Fruit fly (Drosophila melanogaster) whole organism, embryonic: ENCODE results near the gene Elo68alpha.

Experiments
- Abd-B ChIP-seq: fragments of 200-800 bp; sonication (Bioruptor generic); optimal IDR thresholded peaks from 2 replicates; lab custom pipeline; 2018; ENCODE audit warnings: missing biosample characterization, mild to moderate bottlenecking, missing genetic modification characterization, moderate library complexity
- CG10267 ChIP-seq: fragments of 200-800 bp; sonication (Bioruptor generic); optimal IDR thresholded peaks from 2 replicates; lab custom pipeline; 2018; ENCODE audit warnings: missing biosample characterization, mild to moderate bottlenecking, missing genetic modification characterization, moderate library complexity
- CG12659 ChIP-seq: fragments of 200-800 bp; sonication (Bioruptor generic); optimal IDR thresholded peaks from 3 replicates; lab custom pipeline; 2017; ENCODE audit warnings: mild to moderate bottlenecking, missing biosample characterization, missing genetic modification reagents, missing genetic modification characterization
- CG12769 ChIP-seq: fragments of 200-800 bp; sonication (Bioruptor generic); optimal IDR thresholded peaks from 2 replicates; lab custom pipeline; 2019; ENCODE audit warnings: missing biosample characterization, mild to moderate bottlenecking, missing genetic modification characterization, moderate library complexity
- CG13424 ChIP-seq: fragments of 200-800 bp; sonication (Bioruptor generic); optimal IDR thresholded peaks from 2 replicates; lab custom pipeline; 2019; ENCODE audit warnings: missing biosample characterization, mild to moderate bottlenecking, missing genetic modification characterization, moderate library complexity
- CG14014 ChIP-seq: fragments of 200-800 bp; sonication (Bioruptor generic); IDR thresholded peaks from 2 replicates; pipeline ENCODE4 v1.3.6; 2022; ENCODE audit warnings: missing biosample characterization, missing genetic modification characterization
- CG15514 ChIP-seq: fragments of 200-800 bp; sonication (Bioruptor generic); optimal IDR thresholded peaks from 3 replicates; lab custom pipeline; 2017; ENCODE audit warnings: missing biosample characterization, missing genetic modification characterization, mild to moderate bottlenecking, moderate library complexity, missing genetic modification reagents
- CG16779 ChIP-seq: fragments of 200-800 bp; sonication (Bioruptor generic); IDR thresholded peaks from 2 replicates; pipeline ENCODE4 v1.3.6; 2022; ENCODE audit warnings: missing biosample characterization, missing genetic modification characterization
- CG16813 ChIP-seq: fragments of 200-800 bp; sonication (Bioruptor generic); IDR thresholded peaks from 3 replicates; pipeline ENCODE4 v1.3.6; 2022; ENCODE audit warnings: missing biosample characterization, missing genetic modification characterization; ENCODE audit not compliant: partially characterized antibody
- CG17186 ChIP-seq: fragments of 200-800 bp; sonication (Bioruptor generic); optimal IDR thresholded peaks from 3 replicates; lab custom pipeline; 2017; ENCODE audit warnings: missing biosample characterization, missing genetic modification reagents, missing genetic modification characterization
- CG1792 ChIP-seq: fragments of 200-800 bp; sonication (Bioruptor generic); optimal IDR thresholded peaks from 2 replicates; lab custom pipeline; 2016; ENCODE audit warnings: missing biosample characterization, missing genetic modification characterization
- CG18262 ChIP-seq: fragments of 200-800 bp; optimal IDR thresholded peaks from 3 replicates; lab custom pipeline; 2019; ENCODE audit warnings: missing biosample characterization, mild to moderate bottlenecking, missing genetic modification characterization, moderate library complexity
- CG18619 ChIP-seq: fragments of 200-800 bp; sonication (Bioruptor generic); optimal IDR thresholded peaks from 3 replicates; lab custom pipeline; 2017; ENCODE audit warnings: missing biosample characterization, mild to moderate bottlenecking, missing genetic modification characterization
- CG2875 ChIP-seq: fragments of 200-800 bp; sonication (Bioruptor generic); optimal IDR thresholded peaks from 2 replicates; lab custom pipeline; 2017; ENCODE audit warnings: missing biosample characterization, mild to moderate bottlenecking, missing genetic modification characterization, missing genetic modification reagents
- CG31441 ChIP-seq: fragments of 200-800 bp; sonication (Bioruptor generic); IDR thresholded peaks from 2 replicates; pipeline ENCODE4 v1.3.6; 2022; ENCODE audit warnings: missing biosample characterization, missing genetic modification characterization
- CG3163 ChIP-seq: fragments of 200-800 bp; sonication (Bioruptor generic); optimal IDR thresholded peaks from 3 replicates; lab custom pipeline; 2016; ENCODE audit warnings: missing biosample characterization, missing genetic modification characterization
- CG33213 ChIP-seq: fragments of 200-800 bp; sonication (Bioruptor generic); optimal IDR thresholded peaks from 3 replicates; lab custom pipeline; 2016; ENCODE audit warnings: missing biosample characterization, missing genetic modification characterization
- CG3847 ChIP-seq: fragments of 200-800 bp; sonication (Bioruptor generic); IDR thresholded peaks from 2 replicates; pipeline ENCODE4 v1.3.6; 2022; ENCODE audit warnings: missing biosample characterization, missing genetic modification characterization
- CG43689 ChIP-seq: fragments of 200-800 bp; sonication (Bioruptor generic); IDR thresholded peaks from 2 replicates; pipeline ENCODE4 v1.3.6; 2022; ENCODE audit warnings: missing biosample characterization, missing genetic modification characterization
- CG7745 ChIP-seq: fragments of 200-800 bp; sonication (Bioruptor generic); optimal IDR thresholded peaks from 2 replicates; lab custom pipeline; 2018; ENCODE audit warnings: missing biosample characterization, mild to moderate bottlenecking, missing genetic modification characterization, moderate library complexity
- CG8359 ChIP-seq: fragments of 200-800 bp; sonication (Bioruptor generic); optimal IDR thresholded peaks from 2 replicates; lab custom pipeline; 2017; ENCODE audit warnings: missing biosample characterization, mild to moderate bottlenecking, missing genetic modification characterization, borderline replicate concordance
- CG8924 ChIP-seq: fragments of 200-800 bp; optimal IDR thresholded peaks from 3 replicates; lab custom pipeline; 2019; ENCODE audit warnings: missing biosample characterization, mild to moderate bottlenecking, missing genetic modification characterization, moderate library complexity
- CG9797 ChIP-seq: fragments of 200-800 bp; sonication (Bioruptor generic); optimal IDR thresholded peaks from 3 replicates; lab custom pipeline; 2018; ENCODE audit warnings: missing biosample characterization, mild to moderate bottlenecking, missing genetic modification characterization
- Camta ChIP-seq: fragments of 200-800 bp; sonication (Bioruptor generic); optimal IDR thresholded peaks from 2 replicates; lab custom pipeline; 2016; ENCODE audit warnings: missing biosample characterization, missing genetic modification characterization
- Dbx ChIP-seq: fragments of 200-800 bp; sonication (Bioruptor generic); IDR thresholded peaks from 3 replicates; pipeline ENCODE4 v1.3.6; 2022; ENCODE audit warnings: missing biosample characterization, missing genetic modification characterization
- Deaf1 ChIP-seq: fragments of 200-800 bp; optimal IDR thresholded peaks from 3 replicates; lab custom pipeline; 2019; ENCODE audit warnings: missing biosample characterization, mild to moderate bottlenecking, missing genetic modification characterization, moderate library complexity
- E2f2 ChIP-seq: fragments of 200-800 bp; sonication (Bioruptor generic); IDR thresholded peaks from 2 replicates; pipeline ENCODE4 v1.3.6; 2022; ENCODE audit warnings: missing biosample characterization, missing genetic modification characterization
- Lim3 ChIP-seq: fragments of 200-800 bp; sonication (Bioruptor generic); IDR thresholded peaks from 2 replicates; pipeline ENCODE4 v1.3.6; 2022; ENCODE audit warnings: missing biosample characterization, missing genetic modification characterization
- Lpt ChIP-seq: fragments of >200 bp; optimal IDR thresholded peaks from 2 replicates; lab custom pipeline; 2018; ENCODE audit warnings: missing biosample characterization, missing genetic modification characterization
- Pdp1 ChIP-seq, 2 experiments: fragments of 200-800 bp; sonication (Bioruptor generic); optimal IDR thresholded peaks; 3 replicates each; lab custom pipeline; 2016; ENCODE audit warnings: missing biosample characterization in 2 of 2, missing genetic modification characterization in 2 of 2, mild to moderate bottlenecking in 1 of 2, moderate library complexity in 1 of 2
- Sin3A ChIP-seq: fragments of >200 bp; optimal IDR thresholded peaks from 2 replicates; lab custom pipeline; 2018
- Sry-β ChIP-seq: fragments of 200-800 bp; sonication (Bioruptor generic); optimal IDR thresholded peaks from 2 replicates; lab custom pipeline; 2018; ENCODE audit warnings: missing biosample characterization, mild to moderate bottlenecking, missing genetic modification characterization, moderate library complexity
- YL-1 ChIP-seq: fragments of 200-800 bp; sonication (Bioruptor generic); optimal IDR thresholded peaks from 3 replicates; lab custom pipeline; 2017; ENCODE audit warnings: missing biosample characterization, mild to moderate bottlenecking, missing genetic modification characterization
- bab2 ChIP-seq: fragments of 200-800 bp; sonication (Bioruptor generic); optimal IDR thresholded peaks from 2 replicates; lab custom pipeline; 2016; ENCODE audit warnings: missing biosample characterization, missing genetic modification characterization
- bbx ChIP-seq: fragments of 200-800 bp; sonication (Bioruptor generic); IDR thresholded peaks from 2 replicates; pipeline ENCODE4 v1.3.6; 2022; ENCODE audit warnings: missing biosample characterization, missing genetic modification characterization; ENCODE audit not compliant: partially characterized antibody
- bigmax ChIP-seq: fragments of 200-800 bp; sonication (Bioruptor generic); optimal IDR thresholded peaks from 2 replicates; lab custom pipeline; 2018; ENCODE audit warnings: missing biosample characterization, mild to moderate bottlenecking, missing genetic modification characterization
- bsh ChIP-seq, 2 experiments: fragments of 200-800 bp; sonication (Bioruptor generic); optimal IDR thresholded peaks; 2 replicates each; lab custom pipeline; 2017 to 2018; ENCODE audit warnings: mild to moderate bottlenecking in 2 of 2, missing biosample characterization in 2 of 2, missing genetic modification characterization in 2 of 2, moderate library complexity in 1 of 2
- croc ChIP-seq: fragments of 200-800 bp; sonication (Bioruptor generic); conservative IDR thresholded peaks from 3 replicates; pipeline ENCODE4 v1.3.6; 2022; ENCODE audit warnings: missing biosample characterization, missing genetic modification characterization
- eyg ChIP-seq: fragments of 200-800 bp; sonication (Bioruptor generic); optimal IDR thresholded peaks from 3 replicates; lab custom pipeline; 2016; ENCODE audit warnings: missing biosample characterization, missing genetic modification characterization
- fu2 ChIP-seq: fragments of 200-800 bp; sonication (Bioruptor generic); optimal IDR thresholded peaks from 2 replicates; lab custom pipeline; 2016; ENCODE audit warnings: missing biosample characterization, missing genetic modification characterization
- gfzf ChIP-seq: fragments of 200-800 bp; sonication (Bioruptor generic); optimal IDR thresholded peaks from 2 replicates; lab custom pipeline; 2016; ENCODE audit warnings: missing biosample characterization, mild to moderate bottlenecking, missing genetic modification characterization, moderate library complexity
- gsb ChIP-seq: fragments of 200-800 bp; sonication (Bioruptor generic); IDR thresholded peaks from 2 replicates; pipeline ENCODE4 v1.3.6; 2022; ENCODE audit warnings: missing biosample characterization, missing genetic modification characterization
- insv ChIP-seq, 2 experiments: fragments of 200-800 bp; sonication (Bioruptor generic); optimal IDR thresholded peaks; 3 replicates each; lab custom pipeline; 2016 to 2018; ENCODE audit warnings: missing biosample characterization in 2 of 2, missing genetic modification characterization in 2 of 2
- kni ChIP-seq: fragments of 200-800 bp; sonication (Bioruptor generic); optimal IDR thresholded peaks from 3 replicates; lab custom pipeline; 2017; ENCODE audit warnings: mild to moderate bottlenecking, missing biosample characterization, missing genetic modification reagents, missing genetic modification characterization
- pzg ChIP-seq: fragments of 200-800 bp; sonication (Bioruptor generic); optimal IDR thresholded peaks from 3 replicates; lab custom pipeline; 2018; ENCODE audit warnings: missing biosample characterization, mild to moderate bottlenecking, missing genetic modification characterization, moderate library complexity
- salm ChIP-seq: fragments of 200-800 bp; sonication (Bioruptor generic); optimal IDR thresholded peaks from 2 replicates; lab custom pipeline; 2018; ENCODE audit warnings: missing biosample characterization, mild to moderate bottlenecking, missing genetic modification characterization
- sim ChIP-seq: fragments of 200-800 bp; sonication (Bioruptor generic); IDR thresholded peaks from 2 replicates; pipeline ENCODE4 v1.3.6; 2022; ENCODE audit warnings: missing biosample characterization, missing genetic modification characterization
- sna ChIP-seq: fragments of 200-800 bp; sonication (Bioruptor generic); IDR thresholded peaks from 2 replicates; pipeline ENCODE4 v1.3.6; 2022; ENCODE audit warnings: missing biosample characterization, missing genetic modification characterization; ENCODE audit not compliant: partially characterized antibody
- stwl ChIP-seq: fragments of 200-800 bp; sonication (Bioruptor generic); optimal IDR thresholded peaks from 3 replicates; lab custom pipeline; 2018; ENCODE audit warnings: missing biosample characterization, mild to moderate bottlenecking, missing genetic modification characterization, moderate library complexity
- trem ChIP-seq: fragments of 200-800 bp; optimal IDR thresholded peaks from 3 replicates; lab custom pipeline; 2019; ENCODE audit warnings: missing biosample characterization, mild to moderate bottlenecking, missing genetic modification characterization, moderate library complexity
- ttk ChIP-seq: fragments of 200-800 bp; sonication (Bioruptor generic); IDR thresholded peaks from 2 replicates; pipeline ENCODE4 v2.1.2; 2022; ENCODE audit warnings: missing biosample characterization, missing genetic modification characterization

The Elo68alpha gene

DNA sequence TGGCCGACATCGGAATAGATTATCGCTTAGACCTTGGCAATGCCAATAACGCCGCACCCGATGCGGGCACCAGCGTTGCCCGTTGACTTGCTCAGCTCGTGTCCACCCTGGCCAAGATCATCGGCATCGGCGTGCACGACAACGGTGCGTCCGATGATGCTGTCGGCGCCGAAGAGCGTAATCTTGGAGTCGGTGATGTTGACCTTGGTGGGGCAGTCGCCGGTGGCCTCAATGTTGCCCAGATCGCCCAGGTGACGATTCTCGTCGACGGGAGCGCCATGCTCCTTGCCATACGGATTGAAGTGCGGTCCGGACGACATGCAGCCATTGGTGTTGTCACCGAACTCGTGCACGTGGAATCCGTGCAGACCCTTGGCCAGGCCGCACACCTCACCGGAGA, 9.6 kb upstream of the Elo68alpha start (continued):
- TF ChIP-seq gfzf (GFP tag; lab: Kevin White, UChicago) (no peak), CG7745 (tag; lab: Kevin White, UChicago) (no peak), kni (GFP tag; lab: Kevin White, UChicago) (no peak), bbx (no peak), Camta (GFP tag; lab: Kevin White, UChicago) (no peak), insv (GFP tag; optimal IDR thresholded peaks at IDR 0.05; lab: Kevin White, UChicago) (no peak), bsh (GFP tag; optimal IDR thresholded peaks at IDR 0.05; lab: Kevin White, UChicago) (no peak), gsb (GFP tag; lab: Robert Waterston, UW) (no peak), Sry-β (GFP tag; lab: Kevin White, UChicago) (no peak), CG13424 (tag; lab: Kevin White, UChicago) (no peak), CG8359 (no peak), Abd-B (GFP tag; lab: Kevin White, UChicago) (no peak), CG1792 (GFP tag; lab: Kevin White, UChicago) (no peak), CG18619 (GFP tag; lab: Kevin White, UChicago) (no peak), sim (no peak), CG16813 (no peak), fu2 (GFP tag; lab: Kevin White, UChicago) (no peak), ttk (no peak), eyg (GFP tag; lab: Kevin White, UChicago) (no peak), Lim3 (GFP tag; lab: Robert Waterston, UW) (no peak), CG12659 (GFP tag; lab: Kevin White, UChicago) (no peak), bab2 (no peak), CG33213 (no peak)

dm6 chr3L:11109454-11109853, 6.6 kb upstream of the Elo68alpha start, which contains the start of the genes CG34012 and emei:
CG34012 (minus strand) TSS chr3L:11109505.
emei (plus strand) TSS chr3L:11109690.
- TF ChIP-seq Lpt (no peak), E2f2 (GFP tag; lab: Robert Waterston, UW) (peak; percentile 88), CG2875 (GFP tag; lab: Kevin White, UChicago) (no peak), Pdp1 (GFP tag; optimal IDR thresholded peaks at IDR 0.05; lab: Kevin White, UChicago) (peak in 1 of 2 experiments; percentile 6), CG31441 (GFP tag; lab: Robert Waterston, UW) (no peak), bigmax (GFP tag; lab: Kevin White, UChicago) (peak; percentile 82), CG3847 (GFP tag; lab: Robert Waterston, UW) (no peak), CG43689 (no peak), CG8924 (tag; lab: Kevin White, UChicago) (no peak), croc (GFP tag; lab: Robert Waterston, UW) (no peak), trem (peak; percentile 10), CG17186 (GFP tag; lab: Kevin White, UChicago) (peak; percentile 18), CG9797 (peak; percentile 47), CG3163 (GFP tag; lab: Kevin White, UChicago) (no peak), CG18262 (tag; lab: Kevin White, UChicago) (no peak), gfzf (GFP tag; lab: Kevin White, UChicago) (peak; percentile 77), YL-1 (GFP tag; lab: Kevin White, UChicago) (peak; percentile 26), salm (tag; lab: Kevin White, UChicago) (no peak), stwl (tag; lab: Kevin White, UChicago) (peak; percentile 26), CG16779 (GFP tag; lab: Robert Waterston, UW) (no peak), CG12769 (tag; lab: Kevin White, UChicago) (no peak), Deaf1 (tag; lab: Kevin White, UChicago) (no peak), Sin3A (peak; percentile 21), sna (GFP tag; lab: Robert Waterston, UW) (0 out of 2 replicates have a peak, but pooled peaks have one; percentile 30), Sry-β (GFP tag; lab: Kevin White, UChicago) (no peak), pzg (peak; percentile 43), CG15514 (GFP tag; lab: Kevin White, UChicago) (peak; percentile 79), CG10267 (peak; percentile 10), CG14014 (no peak), Dbx (no peak)
